Fruit fly (Drosophila melanogaster) whole organism, prepupa: ENCODE measurements around the gene NP15.6.

Experiments
- Blimp-1 ChIP-seq: fragments of 200-800 bp; sonication (Bioruptor generic); optimal IDR thresholded peaks from 3 replicates; lab custom pipeline; 2017; ENCODE audit warnings: missing biosample characterization, missing genetic modification characterization, mild to moderate bottlenecking, moderate library complexity, missing genetic modification reagents
- CG10631 ChIP-seq: fragments of 200-800 bp; sonication (Bioruptor generic); optimal IDR thresholded peaks from 2 replicates; lab custom pipeline; 2016; ENCODE audit warnings: missing biosample characterization, missing genetic modification characterization
- CG10669 ChIP-seq: fragments of 200-800 bp; sonication (Bioruptor generic); optimal IDR thresholded peaks from 3 replicates; lab custom pipeline; 2018; ENCODE audit warnings: missing biosample characterization, mild to moderate bottlenecking, missing genetic modification characterization, moderate library complexity
- CG11294 ChIP-seq: fragments of 200-800 bp; sonication (Bioruptor generic); IDR thresholded peaks from 2 replicates; pipeline ENCODE4 v1.3.6; 2022; ENCODE audit warnings: missing biosample characterization, missing genetic modification characterization
- CG11762 ChIP-seq: fragments of 200-800 bp; sonication (Bioruptor generic); optimal IDR thresholded peaks from 3 replicates; lab custom pipeline; 2016; ENCODE audit warnings: missing biosample characterization, missing genetic modification characterization; ENCODE audit not compliant: insufficient read depth
- CG15336 ChIP-seq: fragments of 200-800 bp; sonication (Bioruptor generic); IDR thresholded peaks from 2 replicates; pipeline ENCODE4 v1.3.6; 2022; ENCODE audit warnings: missing biosample characterization, missing genetic modification characterization
- CG1621 ChIP-seq: fragments of 200-800 bp; sonication (Bioruptor generic); optimal IDR thresholded peaks from 3 replicates; lab custom pipeline; 2018; ENCODE audit warnings: missing biosample characterization, mild to moderate bottlenecking, missing genetic modification characterization
- CG16779 ChIP-seq: fragments of 200-800 bp; sonication (Bioruptor generic); optimal IDR thresholded peaks from 3 replicates; lab custom pipeline; 2017; ENCODE audit warnings: missing biosample characterization, mild to moderate bottlenecking, missing genetic modification characterization
- CG3032 ChIP-seq: fragments of 200-800 bp; optimal IDR thresholded peaks from 2 replicates; lab custom pipeline; 2019; ENCODE audit warnings: missing biosample characterization, mild to moderate bottlenecking, missing genetic modification characterization, moderate library complexity
- CG34406 ChIP-seq: fragments of 200-800 bp; sonication (Bioruptor generic); optimal IDR thresholded peaks from 3 replicates; lab custom pipeline; 2016; ENCODE audit warnings: missing biosample characterization, missing genetic modification characterization
- CG3919 ChIP-seq: fragments of 200-800 bp; sonication (Bioruptor generic); optimal IDR thresholded peaks from 3 replicates; lab custom pipeline; 2016; ENCODE audit warnings: missing biosample characterization, missing genetic modification characterization
- CG4318 ChIP-seq: fragments of 200-800 bp; sonication (Bioruptor generic); optimal IDR thresholded peaks from 3 replicates; lab custom pipeline; 2017; ENCODE audit warnings: missing biosample characterization, mild to moderate bottlenecking, missing genetic modification characterization
- CG6163 ChIP-seq: fragments of 200-800 bp; sonication (Bioruptor generic); IDR thresholded peaks from 3 replicates; pipeline ENCODE4 v1.3.6; 2022; ENCODE audit warnings: missing biosample characterization, missing genetic modification characterization
- CG6276 ChIP-seq: fragments of 200-800 bp; sonication (Bioruptor generic); optimal IDR thresholded peaks from 2 replicates; lab custom pipeline; 2017; ENCODE audit warnings: missing biosample characterization, mild to moderate bottlenecking, missing genetic modification characterization
- CG6792 ChIP-seq: fragments of 200-800 bp; sonication (Bioruptor generic); optimal IDR thresholded peaks from 3 replicates; lab custom pipeline; 2016; ENCODE audit warnings: missing biosample characterization, missing genetic modification characterization
- CG8119 ChIP-seq: fragments of 200-800 bp; sonication (Bioruptor generic); IDR thresholded peaks from 3 replicates; pipeline ENCODE4 v1.3.6; 2022; ENCODE audit warnings: missing biosample characterization, missing genetic modification characterization
- CG8632 ChIP-seq: fragments of 200-800 bp; sonication (Bioruptor generic); optimal IDR thresholded peaks from 3 replicates; lab custom pipeline; 2016; ENCODE audit warnings: missing biosample characterization, missing genetic modification characterization
- Eip75B ChIP-seq: fragments of 200-800 bp; sonication (Bioruptor generic); optimal IDR thresholded peaks from 3 replicates; lab custom pipeline; 2016; ENCODE audit warnings: missing biosample characterization, missing genetic modification characterization
- Eip78C ChIP-seq: fragments of 200-800 bp; sonication (Bioruptor generic); peaks from one replicate; lab custom pipeline; 2016; ENCODE audit warnings: missing biosample characterization, missing genetic modification characterization
- Ets21C ChIP-seq: fragments of 200-800 bp; sonication (Bioruptor generic); optimal IDR thresholded peaks from 3 replicates; lab custom pipeline; 2016; ENCODE audit warnings: missing biosample characterization, missing genetic modification characterization
- Gug ChIP-seq: fragments of 200-800 bp; sonication (Bioruptor generic); IDR thresholded peaks from 2 replicates; pipeline ENCODE4 v1.3.6; 2022; ENCODE audit warnings: missing biosample characterization, missing genetic modification characterization
- Hr38 ChIP-seq: sonication (Bioruptor generic); optimal IDR thresholded peaks from 2 replicates; lab custom pipeline; 2016; ENCODE audit warnings: missing biosample characterization, missing genetic modification characterization
- Lpt ChIP-seq: fragments of 200-800 bp; sonication (Bioruptor generic); optimal IDR thresholded peaks from 3 replicates; lab custom pipeline; 2016; ENCODE audit warnings: missing biosample characterization, missing genetic modification characterization
- Met ChIP-seq: fragments of 200-800 bp; sonication (Bioruptor generic); optimal IDR thresholded peaks from 3 replicates; lab custom pipeline; 2016; ENCODE audit warnings: missing biosample characterization, missing genetic modification characterization
- OdsH ChIP-seq: fragments of 200-800 bp; sonication (Bioruptor generic); optimal IDR thresholded peaks from 3 replicates; lab custom pipeline; 2016; ENCODE audit warnings: missing biosample characterization, missing genetic modification characterization
- Smox ChIP-seq: fragments of 200-800 bp; sonication (Bioruptor generic); optimal IDR thresholded peaks from 3 replicates; lab custom pipeline; 2016; ENCODE audit warnings: missing biosample characterization, missing genetic modification characterization
- Sox14 ChIP-seq: fragments of 200-800 bp; sonication (Bioruptor generic); optimal IDR thresholded peaks from 3 replicates; lab custom pipeline; 2016; ENCODE audit warnings: missing biosample characterization, missing genetic modification characterization
- Sox15 ChIP-seq: fragments of 200-800 bp; sonication (Bioruptor generic); optimal IDR thresholded peaks from 3 replicates; lab custom pipeline; 2016; ENCODE audit warnings: missing biosample characterization, missing genetic modification characterization
- acj6 ChIP-seq: fragments of 200-800 bp; sonication (Bioruptor generic); optimal IDR thresholded peaks from 3 replicates; lab custom pipeline; 2016; ENCODE audit warnings: missing biosample characterization, missing genetic modification characterization
- cyc ChIP-seq: fragments of 200-800 bp; sonication (Bioruptor generic); optimal IDR thresholded peaks from 3 replicates; lab custom pipeline; 2016; ENCODE audit warnings: missing biosample characterization, missing genetic modification characterization
- dac ChIP-seq: fragments of 200-800 bp; sonication (Bioruptor generic); optimal IDR thresholded peaks from 2 replicates; lab custom pipeline; 2017; ENCODE audit warnings: missing biosample characterization, mild to moderate bottlenecking, missing genetic modification characterization
- dsx ChIP-seq: fragments of 200-800 bp; optimal IDR thresholded peaks from 3 replicates; lab custom pipeline; 2019; ENCODE audit warnings: missing biosample characterization, mild to moderate bottlenecking, missing genetic modification characterization, moderate library complexity; ENCODE audit not compliant: poor library complexity, severe bottlenecking
- eg ChIP-seq: fragments of 200-800 bp; sonication (Bioruptor generic); IDR thresholded peaks from 3 replicates; pipeline ENCODE4 v1.3.6; 2022; ENCODE audit warnings: missing biosample characterization, missing genetic modification characterization
- esn ChIP-seq: fragments of 200-800 bp; sonication (Bioruptor generic); optimal IDR thresholded peaks from 2 replicates; lab custom pipeline; 2016; ENCODE audit warnings: missing biosample characterization, mild to moderate bottlenecking, missing genetic modification characterization, moderate library complexity
- fd85E ChIP-seq: fragments of 200-800 bp; sonication (Bioruptor generic); optimal IDR thresholded peaks from 3 replicates; lab custom pipeline; 2016; ENCODE audit warnings: missing biosample characterization, missing genetic modification characterization
- fkh ChIP-seq: fragments of 200-800 bp; sonication (Bioruptor generic); optimal IDR thresholded peaks from 3 replicates; lab custom pipeline; 2017; ENCODE audit warnings: missing biosample characterization, mild to moderate bottlenecking, missing genetic modification characterization, moderate library complexity
- lz ChIP-seq: fragments of 200-800 bp; sonication (Bioruptor generic); optimal IDR thresholded peaks from 3 replicates; lab custom pipeline; 2016; ENCODE audit warnings: missing biosample characterization, missing genetic modification characterization
- net ChIP-seq: fragments of 200-800 bp; sonication (Bioruptor generic); optimal IDR thresholded peaks from 3 replicates; lab custom pipeline; 2016; ENCODE audit warnings: missing biosample characterization, missing genetic modification characterization
- pdm3 ChIP-seq: fragments of 200-800 bp; sonication (Bioruptor generic); optimal IDR thresholded peaks from 3 replicates; lab custom pipeline; 2016; ENCODE audit warnings: missing biosample characterization, missing genetic modification characterization
- spab ChIP-seq: fragments of 200-800 bp; sonication (Bioruptor generic); optimal IDR thresholded peaks from 2 replicates; lab custom pipeline; 2017; ENCODE audit warnings: missing biosample characterization, mild to moderate bottlenecking, missing genetic modification characterization, missing genetic modification reagents
- svp ChIP-seq: fragments of 200-800 bp; sonication (Bioruptor generic); peaks from one replicate; lab custom pipeline; 2016; ENCODE audit warnings: missing biosample characterization, missing genetic modification characterization
- topi ChIP-seq: fragments of 200-800 bp; sonication (Bioruptor generic); optimal IDR thresholded peaks from 3 replicates; lab custom pipeline; 2016; ENCODE audit warnings: missing biosample characterization, missing genetic modification characterization
- vri ChIP-seq: fragments of 200-800 bp; sonication (Bioruptor generic); optimal IDR thresholded peaks from 3 replicates; lab custom pipeline; 2016; ENCODE audit warnings: missing biosample characterization, mild to moderate bottlenecking, missing genetic modification characterization

Gene NP15.6

DNA sequence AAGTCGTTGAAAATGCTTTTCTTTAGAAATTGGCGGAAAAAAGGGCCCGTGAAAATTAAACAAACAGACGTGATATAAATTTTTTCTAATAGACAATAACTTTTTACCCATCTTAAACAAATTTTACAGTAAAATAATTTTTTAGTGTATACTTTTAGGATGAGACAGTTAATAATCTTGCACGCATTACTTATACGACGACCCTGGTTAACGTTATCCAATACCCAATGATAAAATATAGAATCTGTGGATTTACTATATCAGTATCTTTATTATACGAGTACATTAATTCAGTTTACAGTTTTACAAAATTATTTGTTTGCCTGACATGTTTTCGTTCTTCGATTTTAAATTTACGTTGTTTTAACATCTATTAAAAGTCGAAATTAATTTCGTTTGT is 17.5 kb downstream of the NP15.6 start:
- no peak for TF ChIP-seq Eip75B (GFP tag; lab: Kevin White, UChicago)
- TF ChIP-seq dsx (GFP tag; lab: Kevin White, UChicago): no peak
- TF ChIP-seq acj6 (GFP tag; lab: Kevin White, UChicago): no peak
- TF ChIP-seq lz (GFP tag; lab: Kevin White, UChicago): no peak
- TF ChIP-seq fd85E: no peak
- TF ChIP-seq CG4318 (GFP tag; lab: Kevin White, UChicago): no peak
- TF ChIP-seq, all 60 proteins: peak for 0

DNA sequence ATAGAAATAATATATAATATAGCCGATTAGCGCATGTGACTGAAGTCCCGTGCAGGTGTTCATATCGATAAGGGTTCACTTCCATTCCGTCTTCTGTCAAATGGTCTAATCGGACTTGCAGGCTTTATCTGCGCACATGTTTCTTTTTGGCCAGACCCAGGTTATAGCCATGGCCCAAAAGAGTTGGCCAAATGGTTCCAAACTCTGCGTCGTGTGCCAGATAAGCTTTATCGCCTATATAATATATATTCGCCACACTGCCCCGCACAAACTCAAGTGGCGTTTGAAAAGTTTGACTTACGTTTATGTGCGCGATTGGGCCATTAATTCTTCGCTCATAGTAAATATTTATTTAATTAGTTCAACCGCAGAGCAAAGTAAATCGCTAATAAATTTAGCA is 24.1 kb downstream of the NP15.6 start:
- TF ChIP-seq CG8632 (no peak), vri (GFP tag; lab: Kevin White, UChicago) (peak; percentile 67)

DNA sequence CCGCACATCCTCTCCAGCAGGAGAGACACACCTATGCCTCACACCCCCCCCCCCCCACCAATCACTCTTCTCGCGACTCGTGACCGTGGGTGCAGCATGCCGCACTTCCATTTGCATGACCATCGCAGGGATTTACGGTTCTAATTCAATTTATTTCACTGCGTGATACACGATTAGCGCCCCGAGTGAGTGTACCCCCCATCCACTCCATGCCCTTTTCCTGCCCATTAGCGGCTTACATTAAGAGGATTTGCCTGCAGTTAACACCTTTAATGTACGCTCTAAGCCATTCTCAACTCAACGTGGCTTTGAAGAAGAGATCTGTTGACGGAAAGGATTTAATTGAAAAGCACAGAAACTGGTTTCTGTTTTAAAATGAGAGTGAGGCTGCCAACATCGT is 25.3 kb downstream of the NP15.6 start:
- no peak for TF ChIP-seq Ets21C (GFP tag; lab: Kevin White, UChicago)
- no peak for TF ChIP-seq CG1621 (tag; lab: Kevin White, UChicago)
- TF ChIP-seq Smox (GFP tag; lab: Kevin White, UChicago): no peak
- TF ChIP-seq CG4318 (GFP tag; lab: Kevin White, UChicago): no peak
- TF ChIP-seq CG8632: no peak
- no peak for TF ChIP-seq Sox15 (GFP tag; lab: Kevin White, UChicago)
- TF ChIP-seq fkh: no peak
- no peak for TF ChIP-seq pdm3 (GFP tag; lab: Kevin White, UChicago)
- no peak for TF ChIP-seq Sox14 (GFP tag; lab: Kevin White, UChicago)
- no peak for TF ChIP-seq CG8119 (GFP tag; lab: Robert Waterston, UW)
- no peak for TF ChIP-seq spab (GFP tag; lab: Kevin White, UChicago)
- no peak for TF ChIP-seq CG15336 (GFP tag; lab: Robert Waterston, UW)
- TF ChIP-seq CG10669 (GFP tag; lab: Kevin White, UChicago): no peak
- no peak for TF ChIP-seq Lpt (GFP tag; lab: Kevin White, UChicago)
- no peak for TF ChIP-seq esn (GFP tag; lab: Kevin White, UChicago)
- TF ChIP-seq svp (GFP tag; lab: Kevin White, UChicago): no peak

DNA sequence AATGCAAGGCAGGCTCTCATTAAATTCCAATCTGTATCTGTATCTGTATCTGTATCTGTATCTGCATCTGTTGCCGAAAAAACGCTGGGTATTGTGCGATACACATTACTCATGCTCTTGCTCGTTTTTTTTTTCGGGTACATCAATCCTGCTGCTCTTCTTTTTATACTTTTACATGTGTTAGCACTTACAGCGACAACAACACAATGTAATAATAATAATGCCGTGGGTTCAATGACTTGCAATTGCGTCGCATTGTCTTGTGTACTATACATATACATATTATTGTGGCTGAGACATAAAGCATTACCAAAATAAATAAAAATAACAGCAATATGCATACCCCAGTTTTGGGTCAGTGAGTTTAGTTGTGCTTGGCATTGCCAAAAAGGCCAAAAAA is 27.7 kb downstream of the NP15.6 start:
- TF ChIP-seq Blimp-1 (GFP tag; lab: Kevin White, UChicago) (no peak), Eip78C (peak; percentile 30), CG1621 (tag; lab: Kevin White, UChicago) (no peak), Met (GFP tag; lab: Kevin White, UChicago) (peak; percentile 39)

DNA sequence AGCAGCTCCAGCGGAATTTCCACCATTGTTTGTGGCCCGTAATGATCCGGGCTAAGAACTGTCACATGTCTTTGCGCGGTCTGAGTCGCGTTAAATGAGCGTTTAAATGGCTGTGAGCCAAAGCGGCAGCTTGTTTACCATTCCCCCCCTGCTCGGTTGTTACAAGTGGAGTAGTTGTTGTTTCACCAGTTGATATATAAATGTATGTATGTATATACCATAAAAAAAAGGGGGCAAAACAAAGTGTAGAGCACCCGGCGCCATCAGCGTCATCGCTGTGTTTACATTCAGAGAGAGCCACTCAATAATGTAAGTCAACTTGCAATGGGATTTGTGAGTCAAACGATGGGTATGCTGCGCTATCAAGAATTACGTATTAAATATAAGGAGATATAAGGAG is 29.7 kb downstream of the NP15.6 start:
- TF ChIP-seq Smox (GFP tag; lab: Kevin White, UChicago) (no peak), CG10631 (peak; percentile 37), CG4318 (GFP tag; lab: Kevin White, UChicago) (no peak), Sox15 (GFP tag; lab: Kevin White, UChicago) (no peak), Lpt (GFP tag; lab: Kevin White, UChicago) (no peak), CG6276 (GFP tag; lab: Kevin White, UChicago) (no peak), svp (GFP tag; lab: Kevin White, UChicago) (peak; percentile 46), cyc (GFP tag; lab: Kevin White, UChicago) (no peak), dac (GFP tag; lab: Kevin White, UChicago) (no peak), net (peak; percentile 15), CG8119 (GFP tag; lab: Robert Waterston, UW) (no peak), Eip78C (peak; percentile 66), Blimp-1 (GFP tag; lab: Kevin White, UChicago) (no peak), CG6163 (GFP tag; lab: Robert Waterston, UW) (0 out of 3 replicates have a peak, but pooled peaks have one; percentile 44), CG3919 (GFP tag; lab: Kevin White, UChicago) (no peak), topi (GFP tag; lab: Kevin White, UChicago) (no peak), OdsH (GFP tag; lab: Kevin White, UChicago) (no peak), fd85E (no peak), CG3032 (tag; lab: Kevin White, UChicago) (no peak), Ets21C (GFP tag; lab: Kevin White, UChicago) (no peak), CG16779 (tag; lab: Kevin White, UChicago) (no peak), fkh (peak; percentile 69), eg (GFP tag; lab: Robert Waterston, UW) (no peak), CG11762 (no peak), CG10669 (GFP tag; lab: Kevin White, UChicago) (no peak), CG6792 (GFP tag; lab: Kevin White, UChicago) (no peak), CG34406 (GFP tag; lab: Kevin White, UChicago) (no peak), CG11294 (GFP tag; lab: Robert Waterston, UW) (no peak), Hr38 (GFP tag; lab: Kevin White, UChicago) (no peak), CG1621 (tag; lab: Kevin White, UChicago) (peak; percentile 8), Gug (GFP tag; lab: Robert Waterston, UW) (peak; percentile 22; the same call in 1 of the 2 replicates)
